Worm (Caenorhabditis elegans): Measurements from ENCODE around the gene bgal-2.

DNA sequence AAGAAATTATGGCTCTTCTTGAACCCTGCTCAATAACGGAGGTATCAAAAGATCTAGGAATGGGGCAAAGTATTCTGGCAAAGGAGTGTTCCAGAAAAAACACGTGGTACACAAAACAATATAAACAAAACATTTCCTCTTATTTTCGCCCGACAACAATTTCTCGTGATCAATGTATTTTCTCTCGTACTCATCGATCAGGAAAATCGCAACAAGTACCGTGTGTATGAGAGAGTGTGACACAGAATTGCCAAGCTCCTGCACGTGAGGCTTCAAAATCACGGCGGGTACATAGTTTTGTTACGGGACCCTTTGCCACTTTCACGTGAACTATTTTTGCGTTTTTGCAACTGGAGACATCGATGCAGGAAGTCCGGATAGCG is 43.2 kb upstream of the bgal-2 start:
- TF ChIP-seq unc-62 (GFP tag; optimal IDR thresholded peaks at IDR 0.05) (no peak), nhr-11 (tag; optimal IDR thresholded peaks at IDR 0.05) (no peak), snpc-4 (tag; optimal IDR thresholded peaks at IDR 0.05) (no peak), ztf-11 (tag; optimal IDR thresholded peaks at IDR 0.05) (no peak), nhr-12 (tag; optimal IDR thresholded peaks at IDR 0.05) (no peak)
